Fruit fly (Drosophila melanogaster) whole organism, embryonic: ENCODE measurements around the gene Trm7-32.

Source experiments
- Ada2b ChIP-seq: fragments of 200-800 bp; sonication (Bioruptor generic); IDR thresholded peaks from 2 replicates; pipeline ENCODE4 v1.3.6; 2022; ENCODE audit warnings: missing biosample characterization, missing genetic modification characterization
- Adf1 ChIP-seq: fragments of 200-800 bp; sonication (Bioruptor generic); IDR thresholded peaks from 2 replicates; pipeline ENCODE4 v1.3.6; 2022; ENCODE audit warnings: missing biosample characterization, missing genetic modification characterization
- BEAF-32 ChIP-seq: fragments of 200-800 bp; sonication (Bioruptor generic); optimal IDR thresholded peaks from 3 replicates; lab custom pipeline; 2017; ENCODE audit warnings: missing biosample characterization, missing genetic modification characterization, mild to moderate bottlenecking, moderate library complexity, missing genetic modification reagents
- Bdp1 ChIP-seq: fragments of 200-800 bp; sonication (Bioruptor generic); optimal IDR thresholded peaks from 3 replicates; lab custom pipeline; 2016; ENCODE audit warnings: missing biosample characterization, missing genetic modification characterization
- C15 ChIP-seq: fragments of 200-800 bp; sonication (Bioruptor generic); IDR thresholded peaks from 3 replicates; pipeline ENCODE4 v1.3.6; 2022; ENCODE audit warnings: missing biosample characterization, missing genetic modification characterization
- CG13287 ChIP-seq: fragments of 200-800 bp; sonication (Bioruptor generic); IDR thresholded peaks from 2 replicates; pipeline ENCODE4 v1.3.6; 2022; ENCODE audit warnings: missing biosample characterization, missing genetic modification characterization; ENCODE audit not compliant: partially characterized antibody
- CG14441 ChIP-seq: fragments of 200-800 bp; sonication (Bioruptor generic); IDR thresholded peaks from 2 replicates; pipeline ENCODE4 v1.3.6; 2022; ENCODE audit warnings: missing biosample characterization, missing genetic modification characterization
- CG18599 ChIP-seq: fragments of 200-800 bp; sonication (Bioruptor generic); optimal IDR thresholded peaks from 3 replicates; lab custom pipeline; 2017; ENCODE audit warnings: missing biosample characterization, missing genetic modification characterization, mild to moderate bottlenecking, moderate library complexity, missing genetic modification reagents
- CG31441 ChIP-seq: fragments of 200-800 bp; sonication (Bioruptor generic); IDR thresholded peaks from 2 replicates; pipeline ENCODE4 v1.3.6; 2022; ENCODE audit warnings: missing biosample characterization, missing genetic modification characterization
- CG4328 ChIP-seq: fragments of 200-800 bp; sonication (Bioruptor generic); optimal IDR thresholded peaks from 3 replicates; lab custom pipeline; 2017; ENCODE audit warnings: missing biosample characterization, missing genetic modification reagents, missing genetic modification characterization
- CG4854 ChIP-seq: fragments of 200-800 bp; sonication (Bioruptor generic); optimal IDR thresholded peaks from 2 replicates; lab custom pipeline; 2016; ENCODE audit warnings: missing biosample characterization, missing genetic modification characterization, inconsistent platforms
- CG6175 ChIP-seq: fragments of 200-800 bp; sonication (Bioruptor generic); IDR thresholded peaks from 3 replicates; pipeline ENCODE4 v1.3.6; 2022; ENCODE audit warnings: missing biosample characterization, missing genetic modification characterization
- CG6254 ChIP-seq: fragments of 200-800 bp; sonication (Bioruptor generic); optimal IDR thresholded peaks from 3 replicates; lab custom pipeline; 2017; ENCODE audit warnings: mild to moderate bottlenecking, missing biosample characterization, missing genetic modification reagents, missing genetic modification characterization
- CG7928 ChIP-seq: fragments of 200-800 bp; sonication (Bioruptor generic); optimal IDR thresholded peaks from 2 replicates; lab custom pipeline; 2017; ENCODE audit warnings: missing biosample characterization, mild to moderate bottlenecking, missing genetic modification characterization
- Doc3 ChIP-seq: fragments of 200-800 bp; sonication (Bioruptor generic); IDR thresholded peaks from 3 replicates; pipeline ENCODE4 v1.3.6; 2022; ENCODE audit warnings: missing biosample characterization, missing genetic modification characterization; ENCODE audit not compliant: partially characterized antibody
- Fer1 ChIP-seq: fragments of 200-800 bp; sonication (Bioruptor generic); optimal IDR thresholded peaks from 2 replicates; lab custom pipeline; 2017; ENCODE audit warnings: missing biosample characterization, mild to moderate bottlenecking, missing genetic modification characterization
- Jarid2 ChIP-seq: fragments of 200-800 bp; sonication (Bioruptor generic); optimal IDR thresholded peaks from 3 replicates; lab custom pipeline; 2017; ENCODE audit warnings: mild to moderate bottlenecking, missing biosample characterization, missing genetic modification reagents, missing genetic modification characterization
- MESR4 ChIP-seq: fragments of 200-800 bp; sonication (Bioruptor generic); optimal IDR thresholded peaks from 2 replicates; lab custom pipeline; 2018; ENCODE audit warnings: missing biosample characterization, mild to moderate bottlenecking, missing genetic modification characterization, moderate library complexity
- Max ChIP-seq: fragments of 200-800 bp; sonication (Bioruptor generic); optimal IDR thresholded peaks from 2 replicates; lab custom pipeline; 2016; ENCODE audit warnings: missing biosample characterization, mild to moderate bottlenecking, missing genetic modification characterization
- Rfx ChIP-seq: fragments of 200-800 bp; sonication (Bioruptor generic); IDR thresholded peaks from 2 replicates; pipeline ENCODE4 v1.3.6; 2022; ENCODE audit warnings: missing biosample characterization, missing genetic modification characterization
- Side ChIP-seq: fragments of 200-800 bp; sonication (Bioruptor generic); optimal IDR thresholded peaks from 2 replicates; lab custom pipeline; 2016; ENCODE audit warnings: missing biosample characterization, missing genetic modification characterization
- Six4 ChIP-seq: fragments of 200-800 bp; sonication (Bioruptor generic); optimal IDR thresholded peaks from 2 replicates; lab custom pipeline; 2016; ENCODE audit warnings: missing biosample characterization, missing genetic modification characterization
- abd-A ChIP-seq: fragments of 200-800 bp; sonication (Bioruptor generic); optimal IDR thresholded peaks from 3 replicates; lab custom pipeline; 2019; ENCODE audit warnings: missing biosample characterization, mild to moderate bottlenecking, missing genetic modification characterization, moderate library complexity
- amos ChIP-seq: fragments of 200-800 bp; sonication (Bioruptor generic); IDR thresholded peaks from 2 replicates; pipeline ENCODE4 v1.3.6; 2022; ENCODE audit warnings: missing biosample characterization, missing genetic modification characterization; ENCODE audit not compliant: partially characterized antibody
- ato ChIP-seq: fragments of 200-800 bp; sonication (Bioruptor generic); IDR thresholded peaks from 2 replicates; pipeline ENCODE4 v1.3.6; 2022; ENCODE audit warnings: missing biosample characterization, missing genetic modification characterization; ENCODE audit not compliant: partially characterized antibody
- bab2 ChIP-seq: fragments of 200-800 bp; sonication (Bioruptor generic); optimal IDR thresholded peaks from 2 replicates; lab custom pipeline; 2016; ENCODE audit warnings: missing biosample characterization, missing genetic modification characterization
- btn ChIP-seq: fragments of 200-800 bp; sonication (Bioruptor generic); optimal IDR thresholded peaks from 2 replicates; lab custom pipeline; 2016; ENCODE audit warnings: missing biosample characterization, missing genetic modification characterization
- chm ChIP-seq: fragments of 200-800 bp; sonication (Bioruptor generic); IDR thresholded peaks from 2 replicates; pipeline ENCODE4 v1.3.6; 2022; ENCODE audit warnings: missing biosample characterization, missing genetic modification characterization
- eve ChIP-seq, 2 experiments: fragments of >200 bp; optimal IDR thresholded peaks; 2 replicates each; lab custom pipeline; 2017; ENCODE audit warnings: missing biosample characterization in 2 of 2, missing genetic modification characterization in 2 of 2
- ewg ChIP-seq: fragments of 200-800 bp; sonication (Bioruptor generic); optimal IDR thresholded peaks from 3 replicates; lab custom pipeline; 2017; ENCODE audit warnings: mild to moderate bottlenecking, missing biosample characterization, missing genetic modification reagents, missing genetic modification characterization
- fu2 ChIP-seq: fragments of 200-800 bp; sonication (Bioruptor generic); optimal IDR thresholded peaks from 2 replicates; lab custom pipeline; 2016; ENCODE audit warnings: missing biosample characterization, missing genetic modification characterization
- gce ChIP-seq: fragments of 200-800 bp; sonication (Bioruptor generic); IDR thresholded peaks from 3 replicates; pipeline ENCODE4 v1.3.6; 2022; ENCODE audit warnings: missing biosample characterization, missing genetic modification characterization
- gcm ChIP-seq: fragments of 200-800 bp; sonication (Bioruptor generic); optimal IDR thresholded peaks from 2 replicates; lab custom pipeline; 2019; ENCODE audit warnings: missing biosample characterization, mild to moderate bottlenecking, missing genetic modification characterization, moderate library complexity
- gsb ChIP-seq: fragments of 200-800 bp; sonication (Bioruptor generic); IDR thresholded peaks from 2 replicates; pipeline ENCODE4 v1.3.6; 2022; ENCODE audit warnings: missing biosample characterization, missing genetic modification characterization
- gsb-n ChIP-seq: fragments of 200-800 bp; sonication (Bioruptor generic); optimal IDR thresholded peaks from 3 replicates; lab custom pipeline; 2018; ENCODE audit warnings: missing biosample characterization, mild to moderate bottlenecking, missing genetic modification characterization
- hkb ChIP-seq, 2 experiments: fragments of 200-800 bp in 1 of 2; fragments of >200 bp in 1 of 2; sonication (Bioruptor generic) in 1 of 2; IDR thresholded peaks in 1 of 2; optimal IDR thresholded peaks in 1 of 2; 2 replicates each; pipeline versions ENCODE4 v1.3.6 to Lab custom; 2017 to 2022; ENCODE audit warnings: missing biosample characterization in 1 of 2, missing genetic modification characterization in 1 of 2
- lmd ChIP-seq: fragments of 200-800 bp; sonication (Bioruptor generic); IDR thresholded peaks from 2 replicates; pipeline ENCODE4 v1.3.6; 2022; ENCODE audit warnings: missing biosample characterization, missing genetic modification characterization
- mam ChIP-seq: fragments of 200-800 bp; sonication (Bioruptor generic); optimal IDR thresholded peaks from 3 replicates; lab custom pipeline; 2016; ENCODE audit warnings: missing biosample characterization, missing genetic modification characterization
- mirr ChIP-seq: fragments of 200-800 bp; sonication (Bioruptor generic); optimal IDR thresholded peaks from 3 replicates; lab custom pipeline; 2018; ENCODE audit warnings: missing biosample characterization, mild to moderate bottlenecking, missing genetic modification characterization
- nerfin-1 ChIP-seq: fragments of 200-800 bp; sonication (Bioruptor generic); optimal IDR thresholded peaks from 3 replicates; lab custom pipeline; 2019; ENCODE audit warnings: missing biosample characterization, mild to moderate bottlenecking, missing genetic modification characterization, moderate library complexity
- p53 ChIP-seq: fragments of 200-800 bp; sonication (Bioruptor generic); optimal IDR thresholded peaks from 2 replicates; lab custom pipeline; 2016; ENCODE audit warnings: missing biosample characterization, missing genetic modification characterization
- ranshi ChIP-seq: fragments of 200-800 bp; sonication (Bioruptor generic); IDR thresholded peaks from 2 replicates; pipeline ENCODE4 v1.3.6; 2022; ENCODE audit warnings: missing biosample characterization, missing genetic modification characterization
- schlank ChIP-seq: fragments of 200-800 bp; sonication (Bioruptor generic); optimal IDR thresholded peaks from 2 replicates; lab custom pipeline; 2018; ENCODE audit warnings: missing biosample characterization, mild to moderate bottlenecking, missing genetic modification characterization
- sd ChIP-seq: fragments of 200-800 bp; sonication (Bioruptor generic); optimal IDR thresholded peaks from 3 replicates; lab custom pipeline; 2018; ENCODE audit warnings: missing biosample characterization, mild to moderate bottlenecking, missing genetic modification characterization, moderate library complexity
- sens ChIP-seq: fragments of 200-800 bp; sonication (Bioruptor generic); peaks from one replicate; lab custom pipeline; 2016; ENCODE audit warnings: missing biosample characterization, missing genetic modification characterization
- ssp ChIP-seq: fragments of 200-800 bp; sonication (Bioruptor generic); IDR thresholded peaks from 2 replicates; pipeline ENCODE4 v1.3.6; 2022; ENCODE audit warnings: missing biosample characterization, missing genetic modification characterization
- tin ChIP-seq: fragments of 200-800 bp; sonication (Bioruptor generic); optimal IDR thresholded peaks from 3 replicates; lab custom pipeline; 2016; ENCODE audit warnings: missing biosample characterization, missing genetic modification characterization
- tna ChIP-seq: fragments of 200-800 bp; sonication (Bioruptor generic); IDR thresholded peaks from 2 replicates; pipeline ENCODE4 v1.3.6; 2022; ENCODE audit warnings: missing biosample characterization, missing genetic modification characterization; ENCODE audit not compliant: partially characterized antibody
- wdn ChIP-seq: fragments of 200-800 bp; sonication (Bioruptor generic); IDR thresholded peaks from 2 replicates; pipeline ENCODE4 v1.3.6; 2022; ENCODE audit warnings: missing biosample characterization, missing genetic modification characterization
- zfh2 ChIP-seq: fragments of 200-800 bp; sonication (Bioruptor generic); optimal IDR thresholded peaks from 2 replicates; lab custom pipeline; 2016; ENCODE audit warnings: missing biosample characterization, missing genetic modification characterization

Gene Trm7-32

dm6 chr3R:17059100-17059810 is 18.8 kb downstream of the Trm7-32 start (continued):
- no peak for TF ChIP-seq Fer1 (GFP tag; lab: Kevin White, UChicago)
- TF ChIP-seq tna (GFP tag; lab: Robert Waterston, UW) = no peak
- TF ChIP-seq ewg (GFP tag; lab: Kevin White, UChicago) = peak; percentile 46
- peak; percentile 90 for TF ChIP-seq sens (GFP tag; lab: Kevin White, UChicago)
- TF ChIP-seq gcm (GFP tag; lab: Kevin White, UChicago) = no peak
- no peak for TF ChIP-seq Doc3 (GFP tag; lab: Robert Waterston, UW)
- TF ChIP-seq wdn (GFP tag; lab: Robert Waterston, UW) = no peak
- TF ChIP-seq CG4854 (GFP tag; lab: Kevin White, UChicago) = no peak
- no peak for TF ChIP-seq C15
- TF ChIP-seq Ada2b (GFP tag; lab: Robert Waterston, UW) = 0 out of 2 replicates have a peak, but pooled peaks have one; percentile 6
- peak; percentile 7; the same call in 1 of the 2 replicates for TF ChIP-seq gsb (GFP tag; lab: Robert Waterston, UW)
- TF ChIP-seq gsb-n = no peak
- peak in 1 of 2 experiments; percentile 60 for TF ChIP-seq eve (GFP tag; optimal IDR thresholded peaks at IDR 0.05; lab: Kevin White, UChicago)
- TF ChIP-seq Max (GFP tag; lab: Kevin White, UChicago) = no peak
- TF ChIP-seq Six4 = no peak
- TF ChIP-seq Jarid2 (GFP tag; lab: Kevin White, UChicago) = peak; percentile 5
- no peak for TF ChIP-seq Rfx
- TF ChIP-seq BEAF-32 (GFP tag; lab: Kevin White, UChicago) = no peak
- TF ChIP-seq hkb (optimal IDR thresholded peaks at IDR 0.05; lab: Kevin White, UChicago) = no peak
- no peak for TF ChIP-seq hkb (GFP tag; IDR thresholded peaks at IDR 0.05; lab: Robert Waterston, UW)
- no peak for TF ChIP-seq schlank (tag; lab: Kevin White, UChicago)
- TF ChIP-seq Bdp1 (GFP tag; lab: Kevin White, UChicago) = no peak
- TF ChIP-seq mirr = no peak
- no peak for TF ChIP-seq lmd (GFP tag; lab: Robert Waterston, UW)
- TF ChIP-seq mam (GFP tag; lab: Kevin White, UChicago) = no peak
- no peak for TF ChIP-seq bab2 (GFP tag; lab: Kevin White, UChicago)
- TF ChIP-seq CG6175 (GFP tag; lab: Robert Waterston, UW) = 0 out of 3 replicates have a peak, but pooled peaks have one; percentile 8
- TF ChIP-seq p53 (GFP tag; lab: Kevin White, UChicago) = no peak
- no peak for TF ChIP-seq ranshi (GFP tag; lab: Robert Waterston, UW)
- TF ChIP-seq fu2 = no peak
- no peak for TF ChIP-seq MESR4 (GFP tag; lab: Kevin White, UChicago)
- TF ChIP-seq CG13287 (GFP tag; lab: Robert Waterston, UW) = no peak
- no peak for TF ChIP-seq nerfin-1 (tag; lab: Kevin White, UChicago)

dm6 chr3R:17059811-17060169 is 19.3 kb downstream of the Trm7-32 start:
- TF ChIP-seq abd-A (tag; lab: Kevin White, UChicago) (peak; percentile 44), Adf1 (GFP tag; lab: Robert Waterston, UW) (peak; percentile 59), gce (GFP tag; lab: Robert Waterston, UW) (0 out of 3 replicates have a peak, but pooled peaks have one; percentile 10), eve (GFP tag; optimal IDR thresholded peaks at IDR 0.05; lab: Kevin White, UChicago) (no peak), CG18599 (GFP tag; lab: Kevin White, UChicago) (no peak), zfh2 (GFP tag; lab: Kevin White, UChicago) (no peak), btn (GFP tag; lab: Kevin White, UChicago) (no peak), CG14441 (GFP tag; lab: Robert Waterston, UW) (no peak), ato (GFP tag; lab: Robert Waterston, UW) (no peak), CG31441 (no peak), tin (GFP tag; lab: Kevin White, UChicago) (no peak), CG6254 (no peak), CG4328 (GFP tag; lab: Kevin White, UChicago) (no peak), chm (GFP tag; lab: Robert Waterston, UW) (0 out of 2 replicates have a peak, but pooled peaks have one; percentile 17), sd (peak; percentile 91), mirr (peak; percentile 14), Side (no peak), amos (peak; percentile 20; the same call in 1 of the 2 replicates), CG7928 (no peak), ssp (GFP tag; lab: Robert Waterston, UW) (no peak)
